Worm (Caenorhabditis elegans) whole organism, L4 larva: ENCODE measurements around the gene T10G3.4.

Experiments
- F10B5.3 ChIP-seq: sonication (generic microtip); optimal IDR thresholded peaks from 2 replicates; lab custom pipeline; 2016; ENCODE audit warnings: mild to moderate bottlenecking, missing genetic modification characterization, missing compliant biosample characterization
- F26F4.8 ChIP-seq: fragments of 200-800 bp; sonication (Bioruptor generic); conservative IDR thresholded peaks from 2 replicates; pipeline ENCODE4 v1.3.6; 2022; ENCODE audit warnings: missing genetic modification characterization, missing compliant biosample characterization
- T20F7.1 ChIP-seq: fragments of 200-800 bp; sonication (Bioruptor generic); optimal IDR thresholded peaks from 2 replicates; lab custom pipeline; 2018; ENCODE audit warnings: mild to moderate bottlenecking, missing genetic modification characterization, missing compliant biosample characterization
- Y105C5A.15 ChIP-seq: fragments of 200-800 bp; sonication (Bioruptor generic); IDR thresholded peaks from 2 replicates; pipeline ENCODE4 v1.3.6; 2022; ENCODE audit warnings: missing genetic modification characterization, missing compliant biosample characterization
- Y48G9A.11 ChIP-seq: fragments of 200-800 bp; sonication (Bioruptor generic); IDR thresholded peaks from 2 replicates; pipeline ENCODE4 v1.3.6; 2022; ENCODE audit warnings: missing genetic modification reagents, missing genetic modification characterization, missing compliant biosample characterization
- ZK337.2 ChIP-seq: fragments of 200-800 bp; sonication (Bioruptor generic); IDR thresholded peaks from 2 replicates; pipeline ENCODE4 v1.3.6; 2022; ENCODE audit warnings: missing genetic modification reagents, missing genetic modification characterization, missing compliant biosample characterization
- aha-1 ChIP-seq: fragments of 150-350 bp; peaks from one replicate; lab custom pipeline; 2014; ENCODE audit warnings: missing biosample characterization, missing genetic modification characterization
- ama-1 ChIP-seq: fragments of 150-350 bp; optimal IDR thresholded peaks from 2 replicates; lab custom pipeline; 2014; ENCODE audit warnings: inconsistent platforms, mixed read lengths
- attf-4 ChIP-seq: sonication (generic microtip); optimal IDR thresholded peaks from 3 replicates; lab custom pipeline; 2017; ENCODE audit warnings: missing biosample characterization, missing genetic modification characterization
- ceh-32 ChIP-seq: sonication (generic microtip); optimal IDR thresholded peaks from 2 replicates; lab custom pipeline; 2016; ENCODE audit warnings: mild to moderate bottlenecking, missing genetic modification characterization, missing compliant biosample characterization; ENCODE audit not compliant: poor library complexity
- ceh-44 ChIP-seq: fragments of 200-800 bp; sonication (Bioruptor generic); IDR thresholded peaks from 2 replicates; pipeline ENCODE4 v1.3.6; 2022; ENCODE audit warnings: missing genetic modification reagents, missing genetic modification characterization, missing compliant biosample characterization
- ceh-82 ChIP-seq: sonication (generic microtip); optimal IDR thresholded peaks from 2 replicates; lab custom pipeline; 2017; ENCODE audit warnings: missing biosample characterization, missing genetic modification characterization
- dmd-9 ChIP-seq: fragments of 200-800 bp; sonication (Bioruptor generic); IDR thresholded peaks from 2 replicates; pipeline ENCODE4 v1.3.6; 2022; ENCODE audit warnings: missing genetic modification reagents, missing genetic modification characterization, missing compliant biosample characterization
- dpl-1 ChIP-seq: fragments of 150-350 bp; optimal IDR thresholded peaks from 2 replicates; lab custom pipeline; 2014; ENCODE audit warnings: missing biosample characterization, missing genetic modification reagents, missing genetic modification characterization
- duxl-1 ChIP-seq: sonication (generic microtip); optimal IDR thresholded peaks from 2 replicates; lab custom pipeline; 2016; ENCODE audit warnings: mild to moderate bottlenecking, missing genetic modification characterization, moderate library complexity, missing compliant biosample characterization; ENCODE audit not compliant: poor library complexity
- fos-1 ChIP-seq: fragments of 150-350 bp; optimal IDR thresholded peaks from 2 replicates; lab custom pipeline; 2014; ENCODE audit warnings: missing biosample characterization, missing genetic modification characterization
- hif-1 ChIP-seq, 2 experiments: sonication (generic microtip); optimal IDR thresholded peaks; 2 replicates each; lab custom pipeline; 2016 to 2017; ENCODE audit warnings: missing compliant biosample characterization in 2 of 2, missing genetic modification characterization in 2 of 2, missing genetic modification reagents in 2 of 2, missing genotype in 2 of 2, mild to moderate bottlenecking in 1 of 2
- lim-7 ChIP-seq: fragments of 200-800 bp; sonication (Bioruptor generic); IDR thresholded peaks from 2 replicates; pipeline ENCODE4 v1.3.6; 2022; ENCODE audit warnings: missing genetic modification characterization, missing compliant biosample characterization
- lin-15B ChIP-seq: fragments of 150-350 bp; sonication (generic microtip); optimal IDR thresholded peaks from 3 replicates; lab custom pipeline; 2014; ENCODE audit warnings: missing biosample characterization, missing genetic modification characterization
- lin-38 ChIP-seq: fragments of 200-800 bp; sonication (Bioruptor generic); IDR thresholded peaks from 2 replicates; pipeline ENCODE4 v1.3.6; 2022; ENCODE audit warnings: missing genetic modification reagents, missing genetic modification characterization, missing compliant biosample characterization
- lin-39 ChIP-seq: fragments of 150-350 bp; optimal IDR thresholded peaks from 2 replicates; lab custom pipeline; 2014; ENCODE audit warnings: missing biosample characterization, missing genetic modification reagents, missing genetic modification characterization
- lir-3 ChIP-seq: sonication (generic microtip); optimal IDR thresholded peaks from 2 replicates; lab custom pipeline; 2016; ENCODE audit warnings: mild to moderate bottlenecking, missing genetic modification characterization, missing compliant biosample characterization
- mdt-29 ChIP-seq: fragments of 200-800 bp; sonication (Bioruptor generic); IDR thresholded peaks from 2 replicates; pipeline ENCODE4 v1.3.6; 2022; ENCODE audit warnings: missing genetic modification reagents, missing genetic modification characterization, missing compliant biosample characterization
- mes-2 ChIP-seq: sonication (generic microtip); optimal IDR thresholded peaks from 2 replicates; lab custom pipeline; 2016; ENCODE audit warnings: missing genotype, mild to moderate bottlenecking, missing genetic modification characterization, missing compliant biosample characterization; ENCODE audit not compliant: poor library complexity, severe bottlenecking
- mxl-3 ChIP-seq: fragments of 200-800 bp; sonication (Bioruptor generic); optimal IDR thresholded peaks from 2 replicates; lab custom pipeline; 2018; ENCODE audit warnings: mild to moderate bottlenecking, missing genetic modification characterization, missing compliant biosample characterization
- nhr-102 ChIP-seq: sonication (generic microtip); optimal IDR thresholded peaks from 2 replicates; lab custom pipeline; 2016; ENCODE audit warnings: mild to moderate bottlenecking, missing genetic modification characterization, moderate library complexity, missing compliant biosample characterization
- nhr-111 ChIP-seq: fragments of 200-800 bp; sonication (Bioruptor generic); optimal IDR thresholded peaks from 2 replicates; lab custom pipeline; 2018; ENCODE audit warnings: mild to moderate bottlenecking, missing genetic modification characterization, missing compliant biosample characterization
- nhr-237 ChIP-seq: sonication (generic microtip); optimal IDR thresholded peaks from 2 replicates; lab custom pipeline; 2017; ENCODE audit warnings: missing biosample characterization, missing genetic modification characterization
- nhr-25 ChIP-seq: sonication (generic microtip); optimal IDR thresholded peaks from 2 replicates; lab custom pipeline; 2017; ENCODE audit warnings: missing genetic modification characterization, mild to moderate bottlenecking, missing compliant biosample characterization, antibody characterized with exemption, moderate library complexity, borderline replicate concordance; ENCODE audit not compliant: insufficient read depth
- nhr-28 ChIP-seq: fragments of 150-350 bp; optimal IDR thresholded peaks from 2 replicates; lab custom pipeline; 2014; ENCODE audit warnings: missing biosample characterization, missing genetic modification characterization
- nhr-42 ChIP-seq: fragments of 200-800 bp; sonication (Bioruptor generic); IDR thresholded peaks from 2 replicates; pipeline ENCODE4 v1.3.6; 2022; ENCODE audit warnings: missing genetic modification characterization, missing compliant biosample characterization
- nhr-48 ChIP-seq: sonication (generic microtip); optimal IDR thresholded peaks from 2 replicates; lab custom pipeline; 2016; ENCODE audit warnings: mild to moderate bottlenecking, missing genetic modification characterization, missing compliant biosample characterization
- php-3 ChIP-seq: fragments of 200-800 bp; sonication (Bioruptor generic); IDR thresholded peaks from 2 replicates; pipeline ENCODE4 v1.3.6; 2022; ENCODE audit warnings: missing genetic modification reagents, missing genetic modification characterization, missing compliant biosample characterization
- pqm-1 ChIP-seq: sonication (generic microtip); optimal IDR thresholded peaks from 2 replicates; lab custom pipeline; 2017; ENCODE audit warnings: missing biosample characterization, missing genetic modification characterization
- saeg-2 ChIP-seq: fragments of 200-800 bp; sonication (Bioruptor generic); IDR thresholded peaks from 2 replicates; pipeline ENCODE4 v1.3.6; 2022; ENCODE audit warnings: missing genetic modification reagents, missing genetic modification characterization, missing compliant biosample characterization
- skn-1 ChIP-seq: fragments of 150-350 bp; optimal IDR thresholded peaks from 2 replicates; lab custom pipeline; 2014; ENCODE audit warnings: missing biosample characterization, missing genetic modification characterization
- snpc-1.2 ChIP-seq: fragments of 200-800 bp; sonication (Bioruptor generic); IDR thresholded peaks from 2 replicates; pipeline ENCODE4 v1.3.6; 2022; ENCODE audit warnings: missing genetic modification reagents, missing genetic modification characterization, missing compliant biosample characterization
- spr-3 ChIP-seq: fragments of 200-800 bp; sonication (Bioruptor generic); optimal IDR thresholded peaks from 2 replicates; lab custom pipeline; 2018; ENCODE audit warnings: mild to moderate bottlenecking, missing genetic modification characterization, missing compliant biosample characterization
- tag-97 ChIP-seq: fragments of 200-800 bp; sonication (Bioruptor generic); IDR thresholded peaks from 2 replicates; pipeline ENCODE4 v1.3.6; 2022; ENCODE audit warnings: missing genetic modification characterization, missing compliant biosample characterization
- unc-130 ChIP-seq: sonication (generic microtip); optimal IDR thresholded peaks from 2 replicates; lab custom pipeline; 2016; ENCODE audit warnings: missing genetic modification reagents, missing genetic modification characterization, missing compliant biosample characterization
- unc-62 ChIP-seq, 3 experiments: fragments of 150-350 bp in 1 of 3; sonication (generic microtip); optimal IDR thresholded peaks in 2 of 3; peaks in 1 of 3; 1 replicate in 1 of 3; 2 replicates in 2 of 3; lab custom pipeline; 2014 to 2017; ENCODE audit warnings: missing biosample characterization in 3 of 3, missing genetic modification characterization in 3 of 3, missing genetic modification reagents in 3 of 3, missing genotype in 1 of 3
- ztf-11 ChIP-seq: fragments of 150-350 bp; optimal IDR thresholded peaks from 2 replicates; lab custom pipeline; 2014; ENCODE audit warnings: missing biosample characterization, missing genetic modification characterization

The T10G3.4 gene

ce11 chrV:13489830-13490229, 5.6 kb upstream of the T10G3.4 start, which contains the start of gene T10G3.3:
TSS of gene T10G3.3 (minus strand) at chrV:13490199.
- TF ChIP-seq unc-62 (GFP tag; optimal IDR thresholded peaks at IDR 0.05 in 1 of 2; lab: Kevin White, UChicago) (peak in 1 of 2 experiments; percentile 23), unc-62 (tag; optimal IDR thresholded peaks at IDR 0.05; lab: Kevin White, UChicago) (no peak), nhr-25 (tag; lab: Kevin White, UChicago) (peak; percentile 4), aha-1 (tag; lab: Kevin White, UChicago) (peak; percentile 87), nhr-28 (peak; percentile 63), fos-1 (tag; lab: Kevin White, UChicago) (no peak)

ce11 chrV:13488297-13488803, 4.1 kb upstream of the T10G3.4 start:
- TF ChIP-seq duxl-1 (tag; lab: Kevin White, UChicago): no peak
- no peak for TF ChIP-seq F10B5.3
- TF ChIP-seq T20F7.1 (GFP tag; lab: Kevin White, UChicago): peak; percentile 7
- peak; percentile 80 for TF ChIP-seq aha-1 (tag; lab: Kevin White, UChicago)
- TF ChIP-seq nhr-42 (GFP tag; lab: Robert Waterston, UW): no peak
- TF ChIP-seq skn-1: no peak
- no peak for TF ChIP-seq attf-4 (tag; lab: Kevin White, UChicago)
- TF ChIP-seq dmd-9: no peak
- TF ChIP-seq hif-1 (tag; optimal IDR thresholded peaks at IDR 0.05; lab: Kevin White, UChicago): no peak
- TF ChIP-seq ceh-82 (tag; lab: Kevin White, UChicago): no peak
- no peak for TF ChIP-seq saeg-2 (GFP tag; lab: Robert Waterston, UW)
- TF ChIP-seq unc-62 (GFP tag; optimal IDR thresholded peaks at IDR 0.05 in 1 of 2; lab: Kevin White, UChicago): peak in 1 of 2 experiments; percentile 91
- no peak for TF ChIP-seq unc-62 (tag; optimal IDR thresholded peaks at IDR 0.05; lab: Kevin White, UChicago)

DNA sequence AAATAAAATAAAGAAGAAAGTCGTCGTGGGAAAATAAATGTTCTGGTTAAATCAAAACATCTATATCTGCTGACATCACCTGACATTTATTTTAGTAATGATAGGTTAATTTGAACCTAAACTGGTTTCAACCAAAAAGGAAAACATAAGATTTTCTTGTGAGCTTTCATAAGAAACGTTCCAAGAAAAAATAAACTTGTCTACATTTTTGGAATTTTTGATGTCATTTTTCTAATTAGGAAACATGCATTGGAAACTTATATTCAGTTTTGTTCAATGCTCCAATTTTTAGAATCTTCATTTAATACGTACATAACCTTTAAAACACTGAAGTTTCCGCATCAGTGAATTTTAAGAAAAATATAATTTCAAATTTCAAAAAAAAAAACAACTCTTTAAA, 1.5 kb upstream of the T10G3.4 start:
- TF ChIP-seq nhr-111 (GFP tag; lab: Kevin White, UChicago): no peak
- no peak for TF ChIP-seq snpc-1.2
- TF ChIP-seq pqm-1: no peak
- no peak for TF ChIP-seq attf-4 (tag; lab: Kevin White, UChicago)
- no peak for TF ChIP-seq saeg-2 (GFP tag; lab: Robert Waterston, UW)
- TF ChIP-seq duxl-1 (tag; lab: Kevin White, UChicago): no peak
- no peak for TF ChIP-seq unc-130 (GFP tag; lab: Kevin White, UChicago)
- TF ChIP-seq Y48G9A.11 (GFP tag; lab: Robert Waterston, UW): no peak
- no peak for TF ChIP-seq lin-39 (tag; lab: Kevin White, UChicago)
- TF ChIP-seq dmd-9: no peak
- no peak for TF ChIP-seq nhr-42 (GFP tag; lab: Robert Waterston, UW)
- TF ChIP-seq tag-97 (GFP tag; lab: Robert Waterston, UW): no peak
- no peak for TF ChIP-seq ceh-32 (tag; lab: Kevin White, UChicago)
- no peak for TF ChIP-seq lin-15B
- no peak for TF ChIP-seq ZK337.2 (GFP tag; lab: Robert Waterston, UW)
- no peak for TF ChIP-seq ceh-44 (GFP tag; lab: Robert Waterston, UW)
- TF ChIP-seq ama-1 (lab: Kevin White, UChicago): no peak
- no peak for TF ChIP-seq lir-3 (tag; lab: Kevin White, UChicago)
- TF ChIP-seq F26F4.8: no peak
- TF ChIP-seq, all 104 proteins: peak for 0

DNA sequence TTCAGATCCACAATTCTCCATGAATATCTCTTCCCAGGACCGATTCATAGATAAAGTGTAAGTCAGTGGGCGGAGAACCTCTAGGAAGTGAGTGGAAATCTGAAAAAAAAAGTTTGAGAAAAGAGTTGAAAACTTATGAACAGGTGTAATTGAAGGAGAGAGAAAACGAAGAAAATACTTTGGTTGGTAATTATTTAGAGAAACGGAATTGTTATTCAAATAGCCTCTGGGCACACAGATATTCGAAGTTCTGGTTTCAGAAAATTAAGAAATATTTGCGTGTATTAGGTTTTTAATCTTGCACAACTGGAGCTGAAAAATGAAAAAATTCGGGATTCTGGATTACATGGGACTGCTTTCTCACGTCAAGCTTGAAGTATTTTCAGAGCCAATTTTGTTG, 4.5 kb downstream of the T10G3.4 start, which contains the start of gene T10G3.2:
T10G3.2 (minus strand) TSS at position 101 of the 400 bp plus-strand sequence.
- TF ChIP-seq php-3 (GFP tag; lab: Robert Waterston, UW) (no peak), mxl-3 (GFP tag; lab: Kevin White, UChicago) (no peak), Y105C5A.15 (GFP tag; lab: Robert Waterston, UW) (no peak), lir-3 (tag; lab: Kevin White, UChicago) (no peak), nhr-48 (tag; lab: Kevin White, UChicago) (no peak), spr-3 (GFP tag; lab: Kevin White, UChicago) (no peak), dpl-1 (GFP tag; lab: Kevin White, UChicago) (no peak), mdt-29 (no peak), nhr-237 (tag; lab: Kevin White, UChicago) (no peak), lin-38 (no peak), T20F7.1 (GFP tag; lab: Kevin White, UChicago) (no peak), ztf-11 (tag; lab: Kevin White, UChicago) (no peak), ama-1 (lab: Kevin White, UChicago) (no peak), snpc-1.2 (no peak), nhr-102 (tag; lab: Kevin White, UChicago) (no peak), mes-2 (tag; lab: Kevin White, UChicago) (no peak), lim-7 (no peak)
